Worm (Caenorhabditis elegans) whole organism, young adult: ENCODE measurements around the gene pqn-22.

Experiments used
- F49E8.2 ChIP-seq: sonication (generic microtip); optimal IDR thresholded peaks from 3 replicates; lab custom pipeline; 2017; ENCODE audit warnings: missing genetic modification characterization, mild to moderate bottlenecking, missing compliant biosample characterization, antibody characterized with exemption, moderate library complexity; ENCODE audit not compliant: insufficient read depth
- aptf-2 ChIP-seq: fragments of 200-800 bp; sonication (Bioruptor generic); conservative IDR thresholded peaks from 2 replicates; pipeline ENCODE4 v1.3.6; 2022; ENCODE audit warnings: missing genetic modification reagents, missing genetic modification characterization, missing compliant biosample characterization
- ceh-79 ChIP-seq: sonication (generic microtip); optimal IDR thresholded peaks from 2 replicates; lab custom pipeline; 2017; ENCODE audit warnings: mild to moderate bottlenecking, missing genetic modification characterization, missing compliant biosample characterization
- hrde-1 ChIP-seq: sonication (generic microtip); optimal IDR thresholded peaks from 2 replicates; lab custom pipeline; 2016; ENCODE audit warnings: missing genetic modification characterization, mild to moderate bottlenecking, missing compliant biosample characterization, moderate library complexity, missing genotype, missing genetic modification reagents, borderline replicate concordance
- lag-1 ChIP-seq: fragments of 200-800 bp; sonication (Bioruptor generic); IDR thresholded peaks from 2 replicates; pipeline ENCODE4 v1.3.6; 2022; ENCODE audit warnings: missing genetic modification reagents, missing genetic modification characterization, missing compliant biosample characterization
- lin-54 ChIP-seq: fragments of 200-800 bp; sonication (Bioruptor generic); optimal IDR thresholded peaks from 2 replicates; lab custom pipeline; 2018; ENCODE audit warnings: mild to moderate bottlenecking, missing genetic modification characterization, missing compliant biosample characterization
- mes-4 ChIP-seq: sonication (generic microtip); optimal IDR thresholded peaks from 2 replicates; lab custom pipeline; 2016; ENCODE audit warnings: missing genotype, missing genetic modification characterization, missing compliant biosample characterization
- nfya-1 ChIP-seq: sonication (generic microtip); optimal IDR thresholded peaks from 2 replicates; lab custom pipeline; 2017; ENCODE audit warnings: antibody characterized with exemption, missing compliant biosample characterization, missing genetic modification characterization, borderline replicate concordance; ENCODE audit not compliant: insufficient read depth
- rpc-1 ChIP-seq, 2 experiments: fragments of 150-350 bp in 1 of 2; sonication (generic microtip) in 1 of 2; optimal IDR thresholded peaks; 2 replicates each; lab custom pipeline; 2014 to 2018; ENCODE audit warnings: missing biosample characterization in 1 of 2, missing genetic modification characterization in 1 of 2, missing genetic modification reagents in 1 of 2, missing genotype in 1 of 2
- sptf-2 ChIP-seq: fragments of 200-800 bp; sonication (Bioruptor generic); optimal IDR thresholded peaks from 2 replicates; lab custom pipeline; 2018; ENCODE audit warnings: mild to moderate bottlenecking, missing genetic modification characterization, missing compliant biosample characterization
- unc-130 ChIP-seq: sonication (generic microtip); optimal IDR thresholded peaks from 2 replicates; lab custom pipeline; 2016; ENCODE audit warnings: missing genetic modification reagents, missing genetic modification characterization, missing compliant biosample characterization

DNA sequence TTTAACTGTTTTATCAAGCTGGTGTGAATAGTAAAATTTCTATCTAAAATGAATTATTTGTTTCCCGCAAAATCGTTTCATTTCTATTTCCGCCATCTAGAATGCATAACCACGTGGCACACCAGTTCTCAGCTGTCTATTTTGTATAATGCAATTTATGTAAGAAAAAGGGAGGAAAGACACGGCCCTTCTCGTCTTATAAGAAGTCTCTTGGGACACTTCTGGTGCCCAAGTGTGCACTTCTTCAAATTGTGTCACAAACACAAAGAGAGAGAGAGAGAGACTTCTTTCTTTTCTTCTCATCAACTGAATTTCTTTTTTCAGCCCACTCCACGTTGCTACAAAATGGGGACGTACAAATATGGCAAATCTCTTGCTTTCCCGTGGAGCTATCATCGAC is 56.2 kb downstream of the pqn-22 start:
- TF ChIP-seq ceh-79 (tag; lab: Kevin White, UChicago) (no peak), hrde-1 (tag; lab: Kevin White, UChicago) (no peak), mes-4 (tag; lab: Kevin White, UChicago) (no peak), aptf-2 (GFP tag; lab: Robert Waterston, UW) (no peak), sptf-2 (GFP tag; lab: Kevin White, UChicago) (no peak), unc-130 (no peak), lin-54 (GFP tag; lab: Kevin White, UChicago) (no peak), rpc-1 (optimal IDR thresholded peaks at IDR 0.05; lab: Kevin White, UChicago) (no peak), rpc-1 (tag; optimal IDR thresholded peaks at IDR 0.05; lab: Kevin White, UChicago) (no peak), F49E8.2 (tag; lab: Kevin White, UChicago) (no peak), lag-1 (GFP tag; lab: Robert Waterston, UW) (no peak), nfya-1 (tag; lab: Kevin White, UChicago) (no peak)
